Worm (Caenorhabditis elegans): ENCODE measurements around the gene srx-117.

The srx-117 gene

ce11 chrV:5667337-5667736 lies 23.1 kb downstream of the srx-117 start:
- TF ChIP-seq K02D7.2 (tag; optimal IDR thresholded peaks at IDR 0.05) = no peak
- no peak for TF ChIP-seq unc-3 (GFP tag; conservative IDR thresholded peaks at IDR 0.05)
- no peak for TF ChIP-seq unc-3 (tag; optimal IDR thresholded peaks at IDR 0.05)
- no peak for TF ChIP-seq pqm-1 (tag; optimal IDR thresholded peaks at IDR 0.05)
- no peak for TF ChIP-seq K09A11.1 (tag; optimal IDR thresholded peaks at IDR 0.05; ENCODE audit: insufficient read depth)
- TF ChIP-seq sdc-2 (tag; optimal IDR thresholded peaks at IDR 0.05) = no peak
- TF ChIP-seq pha-2 (tag; optimal IDR thresholded peaks at IDR 0.05) = no peak
- TF ChIP-seq ttx-3 (tag; optimal IDR thresholded peaks at IDR 0.05) = no peak
- TF ChIP-seq hlh-15 (tag; optimal IDR thresholded peaks at IDR 0.05) = no peak
- no peak for TF ChIP-seq ceh-19 (GFP tag; optimal IDR thresholded peaks at IDR 0.05)
- no peak for TF ChIP-seq pha-4 (tag; optimal IDR thresholded peaks at IDR 0.05)
- no peak for TF ChIP-seq C08G9.2 (tag; optimal IDR thresholded peaks at IDR 0.05)
- no peak for TF ChIP-seq hlh-6 (tag; optimal IDR thresholded peaks at IDR 0.05)
- no peak for TF ChIP-seq pat-9 (tag; optimal IDR thresholded peaks at IDR 0.05)
- TF ChIP-seq syd-9 (tag; optimal IDR thresholded peaks at IDR 0.05) = no peak
- no peak for TF ChIP-seq odd-2 (tag; optimal IDR thresholded peaks at IDR 0.05)

ce11 chrV:5668968-5669367 lies 24.7 kb downstream of the srx-117 start:
- TF ChIP-seq unc-42 (tag; optimal IDR thresholded peaks at IDR 0.05) (no peak), ama-1 (optimal IDR thresholded peaks at IDR 0.05) (no peak), elt-4 (tag; optimal IDR thresholded peaks at IDR 0.05) (no peak), ets-4 (tag; optimal IDR thresholded peaks at IDR 0.05) (no peak), unc-55 (GFP tag; optimal IDR thresholded peaks at IDR 0.05) (no peak), rnt-1 (tag; optimal IDR thresholded peaks at IDR 0.05) (no peak), hlh-6 (tag; optimal IDR thresholded peaks at IDR 0.05) (no peak)

ce11 chrV:5672270-5672669 lies 28.0 kb downstream of the srx-117 start:
- TF ChIP-seq ceh-34 (tag; optimal IDR thresholded peaks at IDR 0.05) (no peak), sox-2 (GFP tag; IDR thresholded peaks at IDR 0.05) (no peak), nhr-232 (tag; optimal IDR thresholded peaks at IDR 0.05) (no peak), nhr-11 (tag; optimal IDR thresholded peaks at IDR 0.05) (no peak), elt-4 (tag; optimal IDR thresholded peaks at IDR 0.05) (no peak), hlh-15 (tag; optimal IDR thresholded peaks at IDR 0.05) (no peak), ceh-6 (GFP tag; optimal IDR thresholded peaks at IDR 0.05) (no peak), zip-5 (tag; optimal IDR thresholded peaks at IDR 0.05) (no peak), ama-1 (optimal IDR thresholded peaks at IDR 0.05) (no peak), K02D7.2 (tag; optimal IDR thresholded peaks at IDR 0.05) (no peak), Y22D7AL.16 (tag; optimal IDR thresholded peaks at IDR 0.05) (no peak), ahr-1 (tag; optimal IDR thresholded peaks at IDR 0.05) (no peak), fax-1 (tag; optimal IDR thresholded peaks at IDR 0.05) (no peak), pros-1 (tag; optimal IDR thresholded peaks at IDR 0.05) (no peak)

- no peak for TF ChIP-seq odd-2 (tag; optimal IDR thresholded peaks at IDR 0.05)
- TF ChIP-seq ama-1 (optimal IDR thresholded peaks at IDR 0.05) = no peak
- no peak for TF ChIP-seq ceh-2 (tag; optimal IDR thresholded peaks at IDR 0.05)
- no peak for TF ChIP-seq ets-4 (tag; optimal IDR thresholded peaks at IDR 0.05)
- TF ChIP-seq dve-1 (tag; optimal IDR thresholded peaks at IDR 0.05) = no peak
- no peak for TF ChIP-seq elt-2 (tag; optimal IDR thresholded peaks at IDR 0.05)
- no peak for TF ChIP-seq syd-9 (tag; optimal IDR thresholded peaks at IDR 0.05)
- TF ChIP-seq sox-2 (GFP tag; IDR thresholded peaks at IDR 0.05) = no peak
- no peak for TF ChIP-seq ceh-48 (tag; optimal IDR thresholded peaks at IDR 0.05)
- no peak for TF ChIP-seq tbx-7 (tag; optimal IDR thresholded peaks at IDR 0.05)
- no peak for TF ChIP-seq ceh-22 (tag; optimal IDR thresholded peaks at IDR 0.05)
- no peak for TF ChIP-seq zip-5 (tag; optimal IDR thresholded peaks at IDR 0.05)
- TF ChIP-seq ceh-6 (GFP tag; optimal IDR thresholded peaks at IDR 0.05) = no peak
- TF ChIP-seq lim-6 (tag; optimal IDR thresholded peaks at IDR 0.05) = no peak
Observed at ce11 chrV:5676011-5676410, 31.7 kb downstream of the srx-117 start, which contains the start of gene pqn-13. Gene pqn-13 (minus strand): TSS chrV:5676111.
